Worm (Caenorhabditis elegans): ENCODE results near the gene srh-20.

- TF ChIP-seq tra-4 (tag; optimal IDR thresholded peaks at IDR 0.05) (no peak), ama-1 (optimal IDR thresholded peaks at IDR 0.05) (no peak), F13C5.2 (tag; optimal IDR thresholded peaks at IDR 0.05) (no peak), hmg-4 (GFP tag; optimal IDR thresholded peaks at IDR 0.05) (no peak), ets-7 (tag; optimal IDR thresholded peaks at IDR 0.05) (no peak), ceh-13 (GFP tag; optimal IDR thresholded peaks at IDR 0.05) (no peak), scrt-1 (GFP tag; IDR thresholded peaks at IDR 0.05) (no peak), B0310.2 (tag; optimal IDR thresholded peaks at IDR 0.05) (no peak), pes-1 (GFP tag; IDR thresholded peaks at IDR 0.05) (no peak)
Observed at ce11 chrV:4951434-4951833, 26.7 kb downstream of the srh-20 start, which contains the start of gene str-207.

Measured in whole organism, early embryonic.